Worm (Caenorhabditis elegans) whole organism, L3 larva: ENCODE measurements around the gene grsp-4.

ENCODE experiments used
- R02D3.7 ChIP-seq: fragments of 150-350 bp; optimal IDR thresholded peaks from 2 replicates; lab custom pipeline; 2014; ENCODE audit warnings: missing biosample characterization, missing genetic modification characterization
- ZK546.5 ChIP-seq: sonication (generic microtip); optimal IDR thresholded peaks from 2 replicates; lab custom pipeline; 2017; ENCODE audit warnings: missing biosample characterization, missing genetic modification characterization
- aly-2 ChIP-seq: fragments of 150-350 bp; optimal IDR thresholded peaks from 2 replicates; lab custom pipeline; 2014; ENCODE audit warnings: missing biosample characterization, missing genetic modification characterization
- ama-1 ChIP-seq: fragments of 150-350 bp; optimal IDR thresholded peaks from 2 replicates; lab custom pipeline; 2018
- ceh-16 ChIP-seq: sonication (generic microtip); optimal IDR thresholded peaks from 2 replicates; lab custom pipeline; 2017; ENCODE audit warnings: missing biosample characterization, missing genetic modification characterization
- ceh-28 ChIP-seq: fragments of 150-350 bp; optimal IDR thresholded peaks from 2 replicates; lab custom pipeline; 2014; ENCODE audit warnings: missing biosample characterization, missing genetic modification reagents, missing genetic modification characterization
- ceh-82 ChIP-seq: fragments of 150-350 bp; optimal IDR thresholded peaks from 2 replicates; lab custom pipeline; 2014; ENCODE audit warnings: missing biosample characterization, missing genetic modification characterization
- daf-12 ChIP-seq: fragments of 150-350 bp; optimal IDR thresholded peaks from 2 replicates; lab custom pipeline; 2014; ENCODE audit warnings: missing biosample characterization, missing genetic modification reagents, missing genetic modification characterization
- egl-27 ChIP-seq: sonication (generic microtip); optimal IDR thresholded peaks from 4 replicates; lab custom pipeline; 2017; ENCODE audit warnings: missing biosample characterization, missing genetic modification reagents, missing genetic modification characterization
- egl-5 ChIP-seq: fragments of 150-350 bp; optimal IDR thresholded peaks from 2 replicates; lab custom pipeline; 2017; ENCODE audit warnings: missing biosample characterization, missing genetic modification reagents, missing genetic modification characterization, inconsistent platforms
- elt-1 ChIP-seq: fragments of 150-350 bp; optimal IDR thresholded peaks from 2 replicates; lab custom pipeline; 2014; ENCODE audit warnings: missing biosample characterization, missing genetic modification characterization
- elt-2 ChIP-seq: sonication (generic microtip); optimal IDR thresholded peaks from 2 replicates; lab custom pipeline; 2016; ENCODE audit warnings: missing genetic modification reagents, mild to moderate bottlenecking, missing genetic modification characterization, missing compliant biosample characterization
- fkh-10 ChIP-seq: sonication (generic microtip); optimal IDR thresholded peaks from 2 replicates; lab custom pipeline; 2017; ENCODE audit warnings: missing biosample characterization, missing genetic modification reagents, missing genetic modification characterization
- fkh-2 ChIP-seq: fragments of 150-350 bp; optimal IDR thresholded peaks from 2 replicates; lab custom pipeline; 2014; ENCODE audit warnings: missing biosample characterization, missing genetic modification reagents, missing genetic modification characterization
- fos-1 ChIP-seq: fragments of 150-350 bp; optimal IDR thresholded peaks from 2 replicates; lab custom pipeline; 2014; ENCODE audit warnings: missing biosample characterization, missing genetic modification characterization
- hmg-11 ChIP-seq: sonication (generic microtip); optimal IDR thresholded peaks from 2 replicates; lab custom pipeline; 2016; ENCODE audit warnings: missing genetic modification characterization, missing compliant biosample characterization
- jun-1 ChIP-seq: fragments of 150-350 bp; optimal IDR thresholded peaks from 2 replicates; lab custom pipeline; 2014; ENCODE audit warnings: missing biosample characterization, missing genetic modification reagents, missing genetic modification characterization
- lin-15B ChIP-seq: fragments of 150-350 bp; optimal IDR thresholded peaks from 2 replicates; lab custom pipeline; 2014; ENCODE audit warnings: missing biosample characterization, missing genetic modification characterization
- lin-39 ChIP-seq: fragments of 150-350 bp; optimal IDR thresholded peaks from 2 replicates; lab custom pipeline; 2018; ENCODE audit warnings: missing biosample characterization, missing genetic modification reagents, missing genetic modification characterization
- lsy-12 ChIP-seq: sonication (generic microtip); optimal IDR thresholded peaks from 2 replicates; lab custom pipeline; 2016; ENCODE audit warnings: mild to moderate bottlenecking, missing genetic modification characterization, missing compliant biosample characterization
- mdl-1 ChIP-seq: fragments of 150-350 bp; optimal IDR thresholded peaks from 2 replicates; lab custom pipeline; 2014; ENCODE audit warnings: missing biosample characterization, missing genetic modification characterization
- nhr-11 ChIP-seq: fragments of 150-350 bp; optimal IDR thresholded peaks from 2 replicates; lab custom pipeline; 2014; ENCODE audit warnings: missing biosample characterization, missing genetic modification characterization
- nhr-23 ChIP-seq: fragments of 150-350 bp; optimal IDR thresholded peaks from 2 replicates; lab custom pipeline; 2014; ENCODE audit warnings: missing biosample characterization, missing genetic modification reagents, missing genetic modification characterization
- nhr-237 ChIP-seq: fragments of 150-350 bp; optimal IDR thresholded peaks from 2 replicates; lab custom pipeline; 2014; ENCODE audit warnings: missing biosample characterization, missing genetic modification characterization
- nhr-28 ChIP-seq: fragments of 150-350 bp; optimal IDR thresholded peaks from 2 replicates; lab custom pipeline; 2014; ENCODE audit warnings: missing biosample characterization, missing genetic modification characterization
- nhr-76 ChIP-seq: fragments of 150-350 bp; sonication (generic microtip); optimal IDR thresholded peaks from 5 replicates; lab custom pipeline; 2014; ENCODE audit warnings: missing biosample characterization, missing genetic modification characterization
- nhr-77 ChIP-seq: fragments of 150-350 bp; optimal IDR thresholded peaks from 2 replicates; lab custom pipeline; 2014; ENCODE audit warnings: missing biosample characterization, missing genetic modification characterization
- pha-4 ChIP-seq: fragments of 150-350 bp; optimal IDR thresholded peaks from 2 replicates; lab custom pipeline; 2014; ENCODE audit warnings: missing biosample characterization, missing genetic modification reagents, missing genetic modification characterization
- pqm-1 ChIP-seq: fragments of 150-350 bp; optimal IDR thresholded peaks from 2 replicates; lab custom pipeline; 2017; ENCODE audit warnings: missing biosample characterization, missing genetic modification characterization, inconsistent platforms
- skn-1 ChIP-seq: fragments of 150-350 bp; optimal IDR thresholded peaks from 2 replicates; lab custom pipeline; 2014; ENCODE audit warnings: missing biosample characterization, missing genetic modification characterization
- snpc-4 ChIP-seq: fragments of 150-350 bp; optimal IDR thresholded peaks from 2 replicates; lab custom pipeline; 2014; ENCODE audit warnings: missing biosample characterization, missing genetic modification characterization
- tbx-2 ChIP-seq: sonication (generic microtip); optimal IDR thresholded peaks from 2 replicates; lab custom pipeline; 2016; ENCODE audit warnings: mild to moderate bottlenecking, missing genetic modification characterization, missing compliant biosample characterization
- unc-39 ChIP-seq: sonication (generic microtip); optimal IDR thresholded peaks from 4 replicates; lab custom pipeline; 2017; ENCODE audit warnings: missing biosample characterization, missing genetic modification characterization
- unc-62 ChIP-seq: fragments of 150-350 bp; sonication (generic microtip); optimal IDR thresholded peaks from 4 replicates; lab custom pipeline; 2014; ENCODE audit warnings: missing biosample characterization, missing genetic modification reagents, missing genetic modification characterization
- ztf-4 ChIP-seq: fragments of 150-350 bp; optimal IDR thresholded peaks from 2 replicates; lab custom pipeline; 2014; ENCODE audit warnings: missing biosample characterization, missing genetic modification characterization

grsp-4 gene

ce11 chrV:7626550-7626949, 1.8 kb downstream of the grsp-4 start, which contains the start of gene F07C4.6:
Gene F07C4.6, plus strand, starts transcription at chrV:7626850.
- TF ChIP-seq nhr-77 (tag; lab: Kevin White, UChicago) = no peak
- no peak for TF ChIP-seq ZK546.5 (tag; lab: Kevin White, UChicago)
- TF ChIP-seq nhr-28 = no peak
- no peak for TF ChIP-seq R02D3.7 (tag; lab: Kevin White, UChicago)
- no peak for TF ChIP-seq nhr-23 (tag; lab: Kevin White, UChicago)
- TF ChIP-seq nhr-11 = no peak
- no peak for TF ChIP-seq hmg-11
- TF ChIP-seq lin-39 (tag; lab: Kevin White, UChicago) = no peak
- no peak for TF ChIP-seq unc-62 (GFP tag; lab: Kevin White, UChicago)
- no peak for TF ChIP-seq tbx-2 (tag; lab: Kevin White, UChicago)
- no peak for TF ChIP-seq fkh-10 (GFP tag; lab: Kevin White, UChicago)
- TF ChIP-seq ztf-4 (tag; lab: Kevin White, UChicago) = no peak
- no peak for TF ChIP-seq daf-12 (tag; lab: Kevin White, UChicago)
- TF ChIP-seq ceh-82 (tag; lab: Kevin White, UChicago) = no peak
- TF ChIP-seq jun-1 (tag; lab: Kevin White, UChicago) = no peak

- TF ChIP-seq elt-2 (tag; lab: Kevin White, UChicago) (no peak), elt-1 (tag; lab: Kevin White, UChicago) (no peak), lin-15B (no peak), lsy-12 (tag; lab: Kevin White, UChicago) (no peak), snpc-4 (tag; lab: Kevin White, UChicago) (no peak), aly-2 (tag; lab: Kevin White, UChicago) (no peak), ceh-28 (tag; lab: Kevin White, UChicago) (no peak), ceh-16 (no peak), nhr-76 (no peak), egl-27 (no peak), ztf-4 (tag; lab: Kevin White, UChicago) (no peak)
- TF ChIP-seq, all 47 proteins: peak for 0
Observed at ce11 chrV:7629504-7629903, 4.8 kb downstream of the grsp-4 start, which contains the start of gene srd-30. Gene srd-30, plus strand, starts transcription at chrV:7629804.

ce11 chrV:7631732-7632131, 7.0 kb downstream of the grsp-4 start, which contains the start of gene srd-25:
Gene srd-25, plus strand, starts transcription at chrV:7632032.
- TF ChIP-seq nhr-237 (no peak), snpc-4 (tag; lab: Kevin White, UChicago) (no peak)

ce11 chrV:7634657-7635056, 9.9 kb downstream of the grsp-4 start, which contains the start of gene srd-31:
Gene srd-31, minus strand, starts transcription at chrV:7634757.
- TF ChIP-seq egl-5 (tag; lab: Kevin White, UChicago) = no peak
- no peak for TF ChIP-seq snpc-4 (tag; lab: Kevin White, UChicago)
- TF ChIP-seq mdl-1 (tag; lab: Kevin White, UChicago) = no peak
- no peak for TF ChIP-seq ZK546.5 (tag; lab: Kevin White, UChicago)

ce11 chrV:7635469-7635868, 10.7 kb downstream of the grsp-4 start, which contains the start of gene srd-29:
Gene srd-29, plus strand, starts transcription at chrV:7635769.
- TF ChIP-seq lin-15B = no peak
- TF ChIP-seq fos-1 = no peak
- no peak for TF ChIP-seq mdl-1 (tag; lab: Kevin White, UChicago)
- no peak for TF ChIP-seq fkh-2
- TF ChIP-seq nhr-77 (tag; lab: Kevin White, UChicago) = no peak
- TF ChIP-seq skn-1 = no peak
- TF ChIP-seq elt-2 (tag; lab: Kevin White, UChicago) = no peak
- no peak for TF ChIP-seq nhr-11
- TF ChIP-seq jun-1 (tag; lab: Kevin White, UChicago) = no peak
- no peak for TF ChIP-seq ceh-16
- no peak for TF ChIP-seq hmg-11
- TF ChIP-seq pha-4 (tag; lab: Kevin White, UChicago) = no peak
- no peak for TF ChIP-seq elt-1 (tag; lab: Kevin White, UChicago)
- no peak for TF ChIP-seq ztf-4 (tag; lab: Kevin White, UChicago)
- no peak for TF ChIP-seq pqm-1 (tag; lab: Kevin White, UChicago)
- TF ChIP-seq unc-39 (tag; lab: Kevin White, UChicago) = no peak
- TF ChIP-seq ama-1 (lab: Kevin White, UChicago) = no peak
